Fruit fly (Drosophila melanogaster) whole organism, larva: ENCODE results near the gene D19B.
A peak's percentile ranks its signal among the peaks of the same experiment; 100 is the strongest.

Experiments
- noc ChIP-seq: fragments of 200-800 bp; sonication (Bioruptor generic); optimal IDR thresholded peaks from 3 replicates; lab custom pipeline; 2019; ENCODE audit warnings: missing biosample characterization, mild to moderate bottlenecking, missing genetic modification characterization, moderate library complexity

D19B gene

dm6 chr3L:6184884-6185438, at the start of gene D19B, which contains the start of gene CG43293:
Gene D19B (minus strand): TSS chr3L:6184920.
Gene CG43293 (plus strand): TSS chr3L:6185189.
- TF ChIP-seq noc (tag; lab: Kevin White, UChicago) = peak; percentile 72

DNA sequence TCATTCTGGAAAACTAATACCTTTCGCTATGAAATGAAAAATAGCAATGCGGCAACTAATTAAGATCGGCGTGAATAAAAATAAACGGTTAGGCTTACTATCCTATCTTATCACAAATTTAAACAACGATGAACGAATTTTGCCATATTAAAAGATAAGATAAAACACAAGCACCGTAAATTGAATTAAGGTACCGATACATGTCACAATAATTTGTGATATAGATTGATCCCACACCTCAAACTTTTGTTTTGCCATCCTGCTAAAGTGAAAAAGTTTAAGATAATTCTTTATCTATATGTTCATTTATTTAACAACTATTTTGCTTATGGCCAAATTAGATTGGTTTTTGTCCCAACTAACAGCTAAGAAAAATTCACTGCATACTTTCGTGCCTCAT, 49.3 kb upstream of the D19B start, which contains the start of gene CG42714:
CG42714 (minus strand) TSS at position 22 of the 400 bp plus-strand sequence.
- no peak for TF ChIP-seq noc (tag; lab: Kevin White, UChicago)

DNA sequence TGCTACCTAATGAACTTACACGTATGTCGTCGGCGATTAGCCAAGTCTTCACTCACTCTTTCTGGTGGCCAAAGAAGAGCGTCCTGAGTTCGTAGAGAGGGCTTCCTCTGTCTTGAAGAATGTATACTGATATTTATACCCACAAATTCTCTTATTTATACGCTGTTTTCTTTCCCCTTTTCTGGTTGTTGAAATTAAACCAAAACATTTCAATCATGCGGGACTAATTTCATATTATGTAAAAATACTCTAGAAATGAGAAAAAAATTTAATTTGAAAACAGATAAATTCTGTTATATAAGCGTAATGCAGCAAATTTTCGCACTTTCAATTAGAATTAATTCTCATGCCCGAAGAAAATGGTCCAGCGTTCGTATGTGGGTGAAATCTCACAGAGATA, 48.6 kb upstream of the D19B start, which contains the start of gene BG642312:
BG642312 (minus strand) TSS at position 101 of the 400 bp plus-strand sequence.
- no peak for TF ChIP-seq noc (tag; lab: Kevin White, UChicago)

dm6 chr3L:6232261-6232660, 47.5 kb upstream of the D19B start, which contains the start of gene CG13299:
Gene CG13299 (minus strand): TSS chr3L:6232361.
- no peak for TF ChIP-seq noc (tag; lab: Kevin White, UChicago)

DNA sequence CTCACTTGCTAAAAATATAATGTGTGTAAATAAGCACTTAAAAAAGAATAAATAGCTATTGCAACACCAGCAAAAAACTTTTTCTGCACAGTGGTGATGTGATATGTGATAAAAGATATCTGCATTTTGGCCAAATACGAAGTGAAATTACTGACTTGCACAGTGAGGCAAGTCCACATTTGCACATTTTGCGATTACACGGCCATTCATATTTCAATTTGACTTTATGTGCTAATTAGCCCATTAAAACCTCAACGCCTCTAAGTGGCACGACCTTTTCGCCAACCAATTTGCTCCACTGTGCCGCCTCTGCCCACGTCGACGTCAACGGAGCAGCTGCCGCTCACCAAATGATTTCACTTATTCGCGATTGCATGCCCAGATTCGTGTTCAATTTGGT, 35.5 kb upstream of the D19B start, which contains the start of gene CG33946:
CG33946 (plus strand) TSS at position 392 of the 400 bp plus-strand sequence.
- no peak for TF ChIP-seq noc (tag; lab: Kevin White, UChicago)

- TF ChIP-seq noc (tag; lab: Kevin White, UChicago) = no peak
Observed at dm6 chr3L:6218517-6219155, 33.9 kb upstream of the D19B start.

dm6 chr3L:6217806-6218205, 33.1 kb upstream of the D19B start, which contains the start of gene LanA:
Gene LanA (minus strand): TSS chr3L:6218022.
- TF ChIP-seq noc (tag; lab: Kevin White, UChicago) = no peak

- TF ChIP-seq noc (tag; lab: Kevin White, UChicago) = no peak
Observed at dm6 chr3L:6217212-6217611, 32.5 kb upstream of the D19B start.

dm6 chr3L:6216787-6217078, 32.0 kb upstream of the D19B start:
- TF ChIP-seq noc (tag; lab: Kevin White, UChicago) = no peak

dm6 chr3L:6215976-6216786, 31.5 kb upstream of the D19B start:
- no peak for TF ChIP-seq noc (tag; lab: Kevin White, UChicago)

DNA sequence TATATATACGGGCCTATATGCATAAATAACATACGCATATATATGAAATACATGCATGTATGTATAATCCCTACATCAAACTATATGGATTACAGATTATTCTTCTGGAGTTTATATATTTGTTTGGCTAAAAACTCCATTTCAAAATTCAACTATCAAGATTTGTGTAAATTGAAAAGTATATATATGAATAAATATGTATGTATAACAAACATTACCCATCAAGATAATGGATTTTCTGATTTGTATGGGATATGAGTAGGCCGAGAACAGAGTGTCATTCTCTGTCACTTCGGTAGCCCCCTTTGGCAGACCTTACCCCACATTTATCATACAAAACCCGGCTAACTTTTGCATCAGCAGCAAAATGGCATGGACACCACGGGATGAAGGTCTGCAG, 15.5 kb upstream of the D19B start, which contains the start of gene CG8219:
CG8219 (plus strand) TSS at position 301 of the 400 bp plus-strand sequence.
- no peak for TF ChIP-seq noc (tag; lab: Kevin White, UChicago)

DNA sequence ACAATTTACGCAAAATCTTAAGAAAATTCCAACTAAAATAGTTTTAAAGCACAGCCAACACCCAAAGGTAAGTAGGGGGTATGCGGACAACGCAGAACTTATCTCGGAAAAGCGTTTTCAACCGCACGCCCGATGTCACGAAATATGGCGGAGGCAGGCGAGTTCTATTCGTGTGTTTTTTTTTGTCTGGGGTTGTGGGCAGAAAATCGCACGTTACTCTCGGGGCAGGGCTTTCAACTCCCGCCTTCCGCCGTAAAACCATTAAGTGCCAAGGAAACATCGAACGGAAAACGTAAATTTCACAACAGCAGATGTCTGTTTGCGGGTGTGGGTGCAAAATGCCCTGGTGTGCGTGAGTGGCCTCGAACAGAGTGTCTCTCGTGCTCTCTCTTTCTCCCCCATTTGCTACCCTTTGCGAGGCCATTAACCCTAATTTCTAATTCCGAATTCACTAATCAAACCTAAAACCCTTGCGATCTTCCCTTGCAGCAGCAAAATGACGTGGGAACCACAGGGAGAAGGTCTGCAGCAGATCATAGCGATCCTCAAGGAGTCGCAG, 8.9 kb upstream of the D19B start:
- TF ChIP-seq noc (tag; lab: Kevin White, UChicago) = no peak

- peak; percentile 80 for TF ChIP-seq noc (tag; lab: Kevin White, UChicago)
Observed at dm6 chr3L:6192822-6193555, 8.3 kb upstream of the D19B start, which contains the start of the genes Sf3b6 and Tnpo. Gene Sf3b6 (minus strand): TSS chr3L:6193179. Gene Tnpo (plus strand): TSS chr3L:6193480.

DNA sequence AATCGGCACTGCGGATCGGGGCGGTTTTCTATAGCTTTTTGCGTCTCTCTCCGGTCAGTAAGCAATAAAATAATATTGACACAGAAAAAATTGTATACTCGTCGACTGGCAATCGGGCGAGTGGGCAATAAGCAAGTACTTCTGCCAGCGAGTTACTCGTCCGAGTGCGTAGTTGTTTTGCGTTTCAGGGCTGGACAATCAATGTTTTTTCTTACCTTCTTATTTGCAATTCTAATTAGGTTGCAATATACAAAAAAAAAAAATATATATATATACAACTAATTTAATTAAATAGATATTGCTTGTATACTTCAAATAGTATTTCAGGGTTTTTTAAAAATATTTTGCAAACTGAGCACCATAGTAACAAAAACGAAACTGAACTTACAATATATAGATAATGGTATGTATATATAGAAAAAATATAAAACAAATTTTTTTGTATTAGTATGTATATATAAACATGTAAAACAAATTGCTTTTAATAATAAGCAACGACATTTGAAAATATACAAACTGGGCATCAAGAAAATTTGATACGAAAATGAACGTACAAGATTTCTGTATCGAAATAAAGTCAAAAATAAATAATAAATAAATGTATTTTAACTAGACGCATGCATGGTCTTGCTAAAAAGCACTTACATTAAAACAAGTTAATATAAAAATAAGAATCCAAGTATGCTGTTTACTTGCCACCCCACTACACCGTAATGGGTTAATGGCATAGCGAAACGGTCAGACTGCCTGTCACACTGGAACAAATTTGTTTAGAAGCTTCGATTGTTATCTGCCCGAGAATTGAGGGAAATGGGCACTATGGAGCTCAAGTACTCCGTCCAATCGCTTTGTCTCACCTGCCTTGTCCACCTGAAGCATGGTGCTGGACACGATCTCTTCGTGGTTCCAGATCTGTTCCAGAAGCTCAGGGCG, 4.5 kb upstream of the D19B start, which contains the start of the genes D19A and CG7386:
D19A (minus strand) TSS at position 129 of the 933 bp plus-strand sequence.
CG7386 (plus strand) TSS at position 751 of the 933 bp plus-strand sequence.
- TF ChIP-seq noc (tag; lab: Kevin White, UChicago) = peak; percentile 33
